Worm (Caenorhabditis elegans): ENCODE measurements around the gene dyf-7.

dyf-7 gene

DNA sequence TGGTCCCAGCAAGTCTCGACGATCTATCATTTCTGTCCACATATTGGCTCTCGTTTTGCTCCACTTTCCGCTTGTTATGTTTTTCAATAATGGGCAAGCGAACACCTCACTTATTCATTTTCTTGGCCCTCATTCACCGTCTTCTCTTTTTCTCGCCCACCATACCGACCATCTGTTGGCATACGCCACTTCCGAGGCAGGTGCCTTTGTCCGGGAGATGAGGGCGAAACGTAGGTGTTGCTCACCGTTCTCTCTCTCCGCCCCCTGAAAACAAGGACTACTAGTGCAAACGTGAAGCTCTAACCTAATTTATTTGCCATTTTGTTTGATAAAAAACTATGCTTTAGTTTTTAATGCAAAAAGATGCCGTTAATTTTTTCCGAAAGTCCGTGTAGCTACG is 804 bp upstream of the dyf-7 start:
- TF ChIP-seq aha-1 (tag) (peak; percentile 10), T26A8.4 (GFP tag; IDR thresholded peaks at IDR 0.05) (no peak)

DNA sequence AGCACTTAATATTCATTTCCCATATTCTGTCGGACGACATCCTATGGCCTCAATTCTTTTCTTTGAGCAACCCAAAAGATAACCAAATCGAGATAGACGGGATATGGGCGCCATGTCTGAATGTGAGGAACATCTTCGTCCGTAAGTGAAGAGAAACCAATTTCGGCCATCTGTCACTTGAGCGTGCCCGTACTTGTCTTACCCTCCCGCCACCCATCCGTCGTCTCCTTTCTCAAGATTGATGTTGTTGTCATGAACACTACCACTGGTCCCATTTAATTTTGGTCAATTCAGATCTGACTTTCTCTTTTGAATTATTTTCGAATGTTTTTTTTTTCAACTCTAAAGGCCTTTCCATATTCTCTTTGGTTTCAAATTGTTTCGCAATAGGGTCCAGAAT is 4.3 kb downstream of the dyf-7 start:
- no peak for TF ChIP-seq nhr-77 (tag; optimal IDR thresholded peaks at IDR 0.05)
- TF ChIP-seq aha-1 (tag), result peak; percentile 22
- TF ChIP-seq R02D3.7 (tag; optimal IDR thresholded peaks at IDR 0.05), result no peak

DNA sequence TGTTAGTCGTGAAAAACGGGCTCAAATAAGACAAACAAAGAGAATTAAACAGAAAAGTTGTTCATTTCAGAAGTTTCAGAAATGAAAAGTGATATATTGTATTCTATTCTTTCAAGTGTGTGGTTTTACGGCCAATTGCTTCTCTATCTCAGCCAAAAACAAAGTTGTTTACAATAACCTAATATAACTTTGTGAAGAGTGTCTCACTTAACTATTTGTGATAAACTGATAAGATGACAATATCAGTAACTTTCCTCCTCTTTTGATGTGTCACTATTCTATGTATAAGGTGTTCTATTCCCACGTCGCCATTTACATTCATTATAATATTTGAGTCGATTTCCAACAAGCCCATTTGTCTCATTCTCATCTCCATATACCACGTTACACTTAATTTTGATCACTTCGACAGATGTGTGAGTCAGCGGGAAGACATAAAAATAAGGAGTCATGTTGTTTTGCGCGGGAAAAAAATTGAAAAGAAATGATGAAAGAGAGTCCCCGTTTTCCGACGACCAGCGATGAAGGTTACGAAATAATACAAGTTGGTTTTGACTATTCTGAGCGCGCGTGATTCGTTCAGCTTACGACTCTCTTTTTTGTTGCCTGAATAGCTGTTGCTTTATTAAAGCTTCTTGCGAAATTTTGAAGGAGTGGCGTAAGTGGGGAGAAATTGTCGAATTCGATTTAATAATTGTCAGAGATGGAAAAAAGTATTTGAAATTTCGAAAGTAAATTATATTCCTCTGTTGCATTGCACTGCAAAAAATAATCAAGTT is 7.0 kb downstream of the dyf-7 start:
- TF ChIP-seq dve-1 (tag; optimal IDR thresholded peaks at IDR 0.05; ENCODE audit: insufficient read depth) (peak; percentile 2), lin-1 (GFP tag; IDR thresholded peaks at IDR 0.05) (no peak), ceh-32 (tag; optimal IDR thresholded peaks at IDR 0.05; ENCODE audit: poor library complexity) (no peak), attf-4 (tag; optimal IDR thresholded peaks at IDR 0.05) (no peak), pqm-1 (tag; optimal IDR thresholded peaks at IDR 0.05) (peak; percentile 35), daf-16 (GFP tag; optimal IDR thresholded peaks at IDR 0.05) (no peak), daf-16 (tag; optimal IDR thresholded peaks at IDR 0.05) (peak; percentile 96), fkh-10 (GFP tag; optimal IDR thresholded peaks at IDR 0.05) (peak; percentile 37), unc-62 (GFP tag; optimal IDR thresholded peaks at IDR 0.05 in 1 of 2) (peak in 1 of 2 experiments; percentile 77), unc-62 (tag; optimal IDR thresholded peaks at IDR 0.05) (no peak), hlh-30 (tag; optimal IDR thresholded peaks at IDR 0.05; ENCODE audit: insufficient read depth) (peak; percentile 18), spr-1 (tag; optimal IDR thresholded peaks at IDR 0.05) (no peak), ces-1 (GFP tag; optimal IDR thresholded peaks at IDR 0.05) (peak; percentile 40), aha-1 (tag) (peak; percentile 86), nhr-28 (tag; optimal IDR thresholded peaks at IDR 0.05) (peak; percentile 50)

DNA sequence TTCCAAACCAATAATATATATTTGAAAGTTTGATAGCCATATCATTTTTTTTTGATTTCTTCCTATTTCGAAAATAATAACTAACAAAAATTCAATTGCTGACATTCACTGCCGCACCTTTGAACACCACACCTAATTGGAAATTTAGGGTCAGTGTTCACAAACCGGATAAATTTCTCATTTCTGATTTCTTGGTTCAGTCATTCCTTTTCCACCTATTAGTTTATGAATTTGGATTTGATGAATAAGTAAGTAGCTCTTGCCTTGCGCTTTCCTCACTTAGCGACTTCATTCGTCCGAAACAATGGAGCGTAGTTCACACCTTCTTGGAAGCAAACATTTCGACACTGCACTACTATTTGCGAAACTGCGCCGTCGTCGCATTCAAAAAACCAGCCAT is 7.6 kb downstream of the dyf-7 start, which contains the start of gene F15G9.1:
TSS of gene F15G9.1 (plus strand) at position 301 of the 400 bp plus-strand sequence.
- no peak for TF ChIP-seq F49E8.2 (tag; optimal IDR thresholded peaks at IDR 0.05; ENCODE audit: borderline replicate concordance)
- TF ChIP-seq nhr-28 (tag; optimal IDR thresholded peaks at IDR 0.05), result no peak
- TF ChIP-seq hlh-11 (tag; optimal IDR thresholded peaks at IDR 0.05), result no peak
- TF ChIP-seq nhr-6 (tag; optimal IDR thresholded peaks at IDR 0.05), result no peak
- TF ChIP-seq hmg-1.1 (GFP tag; IDR thresholded peaks at IDR 0.05), result no peak
- TF ChIP-seq ceh-44 (GFP tag; IDR thresholded peaks at IDR 0.05), result no peak
- no peak for TF ChIP-seq hlh-30 (tag; optimal IDR thresholded peaks at IDR 0.05; ENCODE audit: insufficient read depth)
- no peak for TF ChIP-seq F26F4.8 (GFP tag; conservative IDR thresholded peaks at IDR 0.05)
- TF ChIP-seq zag-1 (tag; optimal IDR thresholded peaks at IDR 0.05), result no peak
- TF ChIP-seq duxl-1 (tag; optimal IDR thresholded peaks at IDR 0.05; ENCODE audit: poor library complexity), result no peak
- no peak for TF ChIP-seq daf-12 (tag; optimal IDR thresholded peaks at IDR 0.05)

DNA sequence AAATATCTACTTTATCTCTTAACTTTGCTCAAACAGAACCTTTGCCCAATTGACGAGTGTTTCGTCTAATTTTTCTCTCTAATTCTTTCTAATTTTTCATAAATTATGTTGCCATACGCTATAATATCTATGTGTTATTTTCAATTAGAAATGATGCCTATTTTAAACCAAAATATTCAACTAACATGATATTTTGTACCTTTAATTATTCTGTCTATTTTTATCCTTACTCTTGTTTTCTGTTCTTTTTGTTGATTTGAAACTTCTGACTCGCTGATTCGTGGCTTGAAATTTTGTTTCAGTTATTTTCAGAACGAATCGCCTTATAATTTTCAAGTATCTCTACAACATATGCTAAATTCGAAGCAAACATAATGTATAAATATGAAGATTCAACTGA is 11.0 kb downstream of the dyf-7 start, which contains the start of gene F15G9.6:
TSS of gene F15G9.6 (plus strand) at position 301 of the 400 bp plus-strand sequence.
- TF ChIP-seq ces-1 (GFP tag; optimal IDR thresholded peaks at IDR 0.05) (no peak), mep-1 (tag; optimal IDR thresholded peaks at IDR 0.05) (no peak), mdl-1 (tag; optimal IDR thresholded peaks at IDR 0.05) (no peak), lsy-2 (tag; optimal IDR thresholded peaks at IDR 0.05) (no peak), F49E8.2 (tag; optimal IDR thresholded peaks at IDR 0.05; ENCODE audit: borderline replicate concordance) (no peak), nhr-42 (GFP tag; IDR thresholded peaks at IDR 0.05) (no peak)

DNA sequence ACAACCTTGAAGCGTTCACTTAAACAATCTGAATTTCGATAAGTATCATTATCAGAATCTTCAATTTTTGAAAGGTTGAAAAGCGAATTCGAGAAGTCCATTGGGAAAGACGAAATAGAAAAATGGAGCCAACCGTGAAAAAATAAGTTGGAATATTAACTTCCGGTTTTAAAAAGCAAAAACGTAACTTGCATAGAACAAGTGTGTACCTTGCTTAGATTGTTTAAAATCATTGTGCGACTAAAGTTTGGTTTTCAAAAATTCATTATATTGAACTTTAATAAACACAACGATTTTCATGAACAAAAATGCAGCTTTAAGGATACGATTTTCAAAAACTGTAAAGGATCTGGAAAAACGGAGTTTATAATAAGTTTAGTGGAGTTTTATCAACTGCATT is 15.2 kb downstream of the dyf-7 start, which contains the start of gene F15G9.2:
TSS of gene F15G9.2 (minus strand) at position 101 of the 400 bp plus-strand sequence.
- TF ChIP-seq ceh-82 (tag; optimal IDR thresholded peaks at IDR 0.05) (no peak), lin-15B (tag; optimal IDR thresholded peaks at IDR 0.05) (no peak), dpl-1 (GFP tag; optimal IDR thresholded peaks at IDR 0.05) (no peak), T26A8.4 (GFP tag; IDR thresholded peaks at IDR 0.05) (no peak), lim-7 (GFP tag; IDR thresholded peaks at IDR 0.05) (no peak), pha-4 (GFP tag; IDR thresholded peaks at IDR 0.05) (no peak), pha-4 (tag; optimal IDR thresholded peaks at IDR 0.05) (no peak), daf-19 (GFP tag; conservative IDR thresholded peaks at IDR 0.05) (no peak), nhr-25 (tag; optimal IDR thresholded peaks at IDR 0.05; ENCODE audit: borderline replicate concordance, insufficient read depth) (no peak), saeg-2 (GFP tag; IDR thresholded peaks at IDR 0.05) (no peak), F10B5.3 (tag; optimal IDR thresholded peaks at IDR 0.05) (no peak)
